Fruit fly (Drosophila melanogaster): ENCODE results near the gene Pura.
A peak's percentile ranks its signal among the peaks of the same experiment; 100 is the strongest.

The Pura gene

DNA sequence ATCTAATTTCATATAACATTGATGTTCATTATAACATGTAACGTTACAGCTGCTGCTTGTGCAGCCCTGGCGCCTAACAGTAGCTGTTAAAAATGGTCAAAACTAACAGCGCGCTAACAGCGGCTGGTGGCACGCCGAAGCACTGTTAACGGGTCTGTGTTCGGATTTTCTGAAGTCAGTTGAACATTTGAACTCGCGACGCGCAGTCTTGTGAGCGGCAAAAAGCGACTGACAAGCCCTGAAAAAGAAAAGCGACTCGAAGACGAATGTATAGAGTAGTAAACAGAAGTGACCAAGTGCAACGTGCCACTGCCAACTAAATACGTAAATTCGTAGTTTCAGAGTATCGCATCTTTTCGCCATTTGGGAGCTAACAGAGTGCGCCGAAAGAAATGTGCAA is 12.0 kb downstream of the Pura start:
- TF ChIP-seq CG17801 (GFP tag; optimal IDR thresholded peaks at IDR 0.05; ENCODE audit: partially characterized antibody) = no peak

- TF ChIP-seq CG17801 (GFP tag; optimal IDR thresholded peaks at IDR 0.05; ENCODE audit: partially characterized antibody) = no peak
Observed at dm6 chr3L:7606336-7607001, 13.6 kb downstream of the Pura start.

DNA sequence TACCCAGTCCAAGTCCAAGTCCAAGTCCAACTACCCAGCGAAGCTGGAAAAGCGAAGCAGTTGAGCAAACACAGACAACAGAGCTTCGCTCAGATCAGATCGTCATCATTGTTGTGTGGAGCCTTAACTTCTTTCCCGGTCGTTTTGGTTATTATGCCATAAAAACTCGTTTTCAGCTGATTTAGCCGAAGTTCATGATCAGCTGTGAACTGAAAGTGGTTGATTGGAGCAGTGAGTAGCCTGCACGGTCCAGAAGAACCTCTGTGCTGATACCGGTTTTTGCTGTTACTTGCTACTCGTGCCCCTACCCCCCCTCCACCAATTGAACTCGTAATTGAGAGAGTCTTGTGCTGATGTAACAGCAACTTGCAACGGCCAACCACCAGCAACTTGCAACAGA is 17.6 kb downstream of the Pura start:
- TF ChIP-seq CG17801 (GFP tag; optimal IDR thresholded peaks at IDR 0.05; ENCODE audit: partially characterized antibody) = no peak

DNA sequence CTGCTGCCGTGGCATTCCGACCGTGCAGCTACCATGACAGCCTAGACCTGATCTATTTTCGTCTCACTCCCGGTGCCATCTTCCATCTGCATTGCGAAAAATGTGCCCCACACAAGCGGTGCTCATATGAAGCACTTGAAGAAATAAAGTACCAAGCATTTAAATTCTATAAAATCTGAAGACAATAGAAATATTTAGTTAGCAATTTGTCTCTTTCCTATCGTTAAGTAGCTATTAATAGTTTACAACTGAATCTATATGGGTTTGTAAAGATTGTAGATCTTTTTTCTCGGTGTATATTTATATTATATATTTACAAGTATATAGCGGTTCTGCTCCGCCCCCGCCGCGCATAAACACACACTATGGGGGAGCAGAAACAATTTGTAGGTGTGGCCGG is 18.3 kb downstream of the Pura start:
- no peak for TF ChIP-seq CG17801 (GFP tag; optimal IDR thresholded peaks at IDR 0.05; ENCODE audit: partially characterized antibody)

- no peak for TF ChIP-seq CG17801 (GFP tag; optimal IDR thresholded peaks at IDR 0.05; ENCODE audit: partially characterized antibody)
Observed at dm6 chr3L:7614226-7614625, 21.3 kb downstream of the Pura start.

dm6 chr3L:7617436-7617979 is 24.6 kb downstream of the Pura start:
- no peak for TF ChIP-seq CG17801 (GFP tag; optimal IDR thresholded peaks at IDR 0.05; ENCODE audit: partially characterized antibody)

DNA sequence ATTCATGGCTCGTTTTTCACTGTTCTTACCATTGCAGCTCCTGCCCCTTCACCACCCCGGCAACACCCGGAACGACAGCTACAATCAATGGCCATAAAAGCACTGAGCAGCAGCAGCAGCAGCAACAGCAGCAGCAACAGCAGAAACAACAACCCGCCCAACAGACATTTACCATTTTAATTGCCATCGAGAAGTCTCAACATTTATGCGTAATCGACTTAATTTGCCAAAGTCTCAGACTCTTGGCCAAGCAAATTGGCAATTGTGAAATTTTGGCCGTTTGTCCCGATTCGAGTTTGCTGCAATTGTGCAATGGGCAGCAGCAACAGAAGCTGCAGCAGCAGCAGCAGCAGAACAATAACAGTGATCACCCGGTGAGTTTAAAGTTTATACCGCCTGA is 31.7 kb downstream of the Pura start:
- no peak for TF ChIP-seq CG17801 (GFP tag; optimal IDR thresholded peaks at IDR 0.05; ENCODE audit: partially characterized antibody)

DNA sequence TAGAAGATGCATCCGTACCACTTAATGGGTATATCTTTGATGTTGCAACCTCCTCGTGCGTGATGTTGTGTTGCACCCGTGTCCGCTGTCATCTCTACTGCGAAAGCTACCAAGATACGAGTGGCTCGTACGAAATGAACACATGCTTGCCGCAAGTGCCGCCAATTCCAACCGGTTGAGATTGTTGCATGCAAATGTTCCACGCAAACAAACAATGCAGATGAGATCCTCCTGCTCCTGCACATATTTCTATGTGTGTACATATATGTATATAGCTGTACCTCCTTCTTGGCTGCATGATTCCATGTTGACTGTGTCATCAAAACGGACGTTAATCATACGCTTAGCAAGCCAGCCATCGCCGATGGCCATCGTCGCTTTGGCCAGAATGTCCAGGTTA is 37.2 kb downstream of the Pura start:
- TF ChIP-seq CG17801 (GFP tag; optimal IDR thresholded peaks at IDR 0.05; ENCODE audit: partially characterized antibody) = no peak

dm6 chr3L:7632540-7633263 is 39.8 kb downstream of the Pura start:
- no peak for TF ChIP-seq CG17801 (GFP tag; optimal IDR thresholded peaks at IDR 0.05; ENCODE audit: partially characterized antibody)

DNA sequence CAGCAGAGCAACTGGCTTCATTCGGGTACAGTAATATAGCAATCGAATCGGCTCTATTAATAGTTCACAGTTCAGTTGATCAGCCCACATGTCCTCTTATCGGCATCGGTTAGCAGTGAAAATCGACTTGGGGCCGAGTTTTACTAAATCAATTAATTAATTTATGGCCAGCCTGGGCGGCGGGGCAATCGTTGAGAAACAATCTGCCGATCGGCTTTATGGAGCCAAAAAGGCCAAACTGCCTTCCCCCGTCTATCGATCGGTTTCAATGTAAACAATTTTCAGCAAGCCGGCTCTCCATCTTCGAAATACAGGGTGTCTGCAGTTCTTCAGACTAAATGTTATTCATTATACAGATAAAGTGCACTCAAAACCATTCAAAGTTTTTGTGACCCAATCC is 40.7 kb downstream of the Pura start:
- no peak for TF ChIP-seq CG17801 (GFP tag; optimal IDR thresholded peaks at IDR 0.05; ENCODE audit: partially characterized antibody)

DNA sequence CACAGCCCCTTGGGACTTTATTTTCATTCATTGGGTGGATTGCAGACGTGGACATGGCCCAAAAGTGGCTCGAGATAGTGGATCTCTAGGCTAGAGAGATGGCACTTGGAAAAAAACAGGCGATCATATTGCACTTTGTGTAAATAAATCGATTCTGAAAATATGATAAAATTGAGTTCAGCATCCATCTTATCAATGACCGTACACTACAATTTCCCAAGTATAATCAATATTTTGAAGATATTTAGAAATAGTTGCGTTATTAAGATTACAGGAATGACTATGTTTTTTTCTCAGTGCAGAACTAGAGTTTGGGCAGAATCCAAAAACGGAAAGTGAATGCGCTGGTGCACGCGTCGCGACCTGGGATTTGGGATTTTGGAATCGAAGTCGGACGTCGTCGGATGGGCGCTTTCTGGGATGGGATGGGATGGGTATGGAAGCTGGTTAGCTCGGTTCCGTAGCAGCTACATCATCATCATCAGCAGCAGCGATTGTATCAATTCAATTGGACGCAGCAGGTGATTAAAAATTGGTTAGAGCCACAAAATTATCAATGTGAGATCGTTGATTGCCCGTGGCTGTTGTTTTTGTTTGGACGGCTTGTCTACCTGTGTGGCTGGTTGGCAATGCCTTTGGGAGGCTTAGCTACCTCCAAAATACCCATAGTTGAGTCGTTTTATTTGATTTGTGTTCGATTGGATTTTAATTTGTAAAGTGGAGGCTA is 42.0 kb downstream of the Pura start:
- TF ChIP-seq CG17801 (GFP tag; optimal IDR thresholded peaks at IDR 0.05; ENCODE audit: partially characterized antibody) = no peak

- TF ChIP-seq CG17801 (GFP tag; optimal IDR thresholded peaks at IDR 0.05; ENCODE audit: partially characterized antibody) = no peak
Observed at dm6 chr3L:7639533-7639932, 46.6 kb downstream of the Pura start.

dm6 chr3L:7640297-7640696 is 47.4 kb downstream of the Pura start, which contains the start of gene Urm1:
Gene Urm1, minus strand, starts transcription at chr3L:7640446.
- no peak for TF ChIP-seq CG17801 (GFP tag; optimal IDR thresholded peaks at IDR 0.05; ENCODE audit: partially characterized antibody)

dm6 chr3L:7641467-7641866 is 48.6 kb downstream of the Pura start, which contains the start of gene CG7506:
Gene CG7506, minus strand, starts transcription at chr3L:7641648.
- TF ChIP-seq CG17801 (GFP tag; optimal IDR thresholded peaks at IDR 0.05; ENCODE audit: partially characterized antibody) = peak; percentile 21

- no peak for TF ChIP-seq CG17801 (GFP tag; optimal IDR thresholded peaks at IDR 0.05; ENCODE audit: partially characterized antibody)
Observed at dm6 chr3L:7643562-7643961, 50.7 kb downstream of the Pura start.

dm6 chr3L:7650248-7650647 is 57.4 kb downstream of the Pura start, which contains the start of gene CG32373:
Gene CG32373, plus strand, starts transcription at chr3L:7650548.
- no peak for TF ChIP-seq CG17801 (GFP tag; optimal IDR thresholded peaks at IDR 0.05; ENCODE audit: partially characterized antibody)
